Fruit fly (Drosophila melanogaster) whole organism, embryonic: ENCODE measurements around the gene CG42529.

Experiments
- Bteb2 ChIP-seq: fragments of 200-800 bp; sonication (Bioruptor generic); optimal IDR thresholded peaks from 2 replicates; lab custom pipeline; 2016; ENCODE audit warnings: missing biosample characterization, missing genetic modification characterization
- CG1024 ChIP-seq: fragments of 200-800 bp; sonication (Bioruptor generic); IDR thresholded peaks from 2 replicates; pipeline ENCODE4 v1.3.6; 2022; ENCODE audit warnings: missing biosample characterization, missing genetic modification characterization
- CG11093 ChIP-seq: fragments of 200-800 bp; sonication (Bioruptor generic); IDR thresholded peaks from 3 replicates; pipeline ENCODE4 v1.3.6; 2022; ENCODE audit warnings: missing biosample characterization, missing genetic modification characterization
- CG11398 ChIP-seq: fragments of 200-800 bp; sonication (Bioruptor generic); optimal IDR thresholded peaks from 2 replicates; lab custom pipeline; 2016; ENCODE audit warnings: missing biosample characterization, missing genetic modification characterization
- CG11723 ChIP-seq: fragments of 200-800 bp; sonication (Bioruptor generic); optimal IDR thresholded peaks from 2 replicates; lab custom pipeline; 2017; ENCODE audit warnings: missing biosample characterization, mild to moderate bottlenecking, missing genetic modification characterization
- CG13775 ChIP-seq: fragments of 200-800 bp; sonication (Bioruptor generic); optimal IDR thresholded peaks from 3 replicates; lab custom pipeline; 2017; ENCODE audit warnings: missing biosample characterization, mild to moderate bottlenecking, missing genetic modification characterization
- CG15073 ChIP-seq: fragments of 200-800 bp; sonication (Bioruptor generic); optimal IDR thresholded peaks from 2 replicates; lab custom pipeline; 2016; ENCODE audit warnings: missing biosample characterization, missing genetic modification characterization
- CG17385 ChIP-seq: fragments of 200-800 bp; sonication (Bioruptor generic); optimal IDR thresholded peaks from 3 replicates; lab custom pipeline; 2018; ENCODE audit warnings: missing biosample characterization, mild to moderate bottlenecking, missing genetic modification characterization
- CG31441 ChIP-seq: fragments of 200-800 bp; sonication (Bioruptor generic); IDR thresholded peaks from 2 replicates; pipeline ENCODE4 v1.3.6; 2022; ENCODE audit warnings: missing biosample characterization, missing genetic modification characterization
- CG3407 ChIP-seq: fragments of 200-800 bp; sonication (Bioruptor generic); optimal IDR thresholded peaks from 2 replicates; lab custom pipeline; 2018; ENCODE audit warnings: missing biosample characterization, mild to moderate bottlenecking, missing genetic modification characterization
- CG34224 ChIP-seq: fragments of 200-800 bp; sonication (Bioruptor generic); IDR thresholded peaks from 3 replicates; pipeline ENCODE4 v1.3.6; 2022; ENCODE audit warnings: missing biosample characterization, missing genetic modification characterization; ENCODE audit not compliant: partially characterized antibody
- CG3726 ChIP-seq: fragments of 200-800 bp; sonication (Bioruptor generic); IDR thresholded peaks from 3 replicates; pipeline ENCODE4, ENCODE4 v1.3.6; 2022; ENCODE audit warnings: missing biosample characterization, missing genetic modification characterization
- CG3995 ChIP-seq: fragments of 200-800 bp; sonication (Bioruptor generic); optimal IDR thresholded peaks from 3 replicates; lab custom pipeline; 2016; ENCODE audit warnings: missing biosample characterization, missing genetic modification characterization
- CG4424 ChIP-seq: fragments of 200-800 bp; sonication (Bioruptor generic); optimal IDR thresholded peaks from 3 replicates; lab custom pipeline; 2016; ENCODE audit warnings: missing biosample characterization, missing genetic modification characterization
- CG4707 ChIP-seq: fragments of 200-800 bp; sonication (Bioruptor generic); optimal IDR thresholded peaks from 2 replicates; lab custom pipeline; 2018; ENCODE audit warnings: missing biosample characterization, mild to moderate bottlenecking, missing genetic modification characterization, moderate library complexity
- CG4730 ChIP-seq: fragments of 200-800 bp; sonication (Bioruptor generic); IDR thresholded peaks from 2 replicates; pipeline ENCODE4 v1.3.6; 2022; ENCODE audit warnings: missing biosample characterization, missing genetic modification characterization
- CG4820 ChIP-seq: fragments of 200-800 bp; sonication (Bioruptor generic); optimal IDR thresholded peaks from 3 replicates; lab custom pipeline; 2016; ENCODE audit warnings: missing biosample characterization, missing genetic modification characterization
- CG9876 ChIP-seq: fragments of 200-800 bp; sonication (Bioruptor generic); optimal IDR thresholded peaks from 2 replicates; lab custom pipeline; 2016; ENCODE audit warnings: missing biosample characterization, missing genetic modification characterization
- Doc2 ChIP-seq: fragments of 200-800 bp; sonication (Bioruptor generic); IDR thresholded peaks from 2 replicates; pipeline ENCODE4 v1.3.6; 2022; ENCODE audit warnings: missing biosample characterization, missing genetic modification characterization
- Dref ChIP-seq: fragments of 200-800 bp; sonication (Bioruptor generic); IDR thresholded peaks from 2 replicates; pipeline ENCODE4 v1.3.6; 2022; ENCODE audit warnings: missing biosample characterization, missing genetic modification characterization
- Drgx ChIP-seq: fragments of 200-800 bp; sonication (Bioruptor generic); IDR thresholded peaks from 2 replicates; pipeline ENCODE4 v1.3.6; 2022; ENCODE audit warnings: missing biosample characterization, missing genetic modification characterization
- HLH54F ChIP-seq: fragments of 200-800 bp; sonication (Bioruptor generic); optimal IDR thresholded peaks from 3 replicates; lab custom pipeline; 2016; ENCODE audit warnings: missing biosample characterization, missing genetic modification characterization
- Hmx ChIP-seq: fragments of 200-800 bp; sonication (Bioruptor generic); optimal IDR thresholded peaks from 2 replicates; lab custom pipeline; 2016; ENCODE audit warnings: missing biosample characterization, missing genetic modification characterization
- Hsf ChIP-seq: fragments of 200-800 bp; sonication (Bioruptor generic); optimal IDR thresholded peaks from 3 replicates; lab custom pipeline; 2016; ENCODE audit warnings: missing biosample characterization, missing genetic modification characterization
- MTF-1 ChIP-seq: fragments of 200-800 bp; sonication (Bioruptor generic); optimal IDR thresholded peaks from 2 replicates; lab custom pipeline; 2018; ENCODE audit warnings: missing biosample characterization, mild to moderate bottlenecking, missing genetic modification characterization, borderline replicate concordance
- Taf1 ChIP-seq: fragments of 200-800 bp; sonication (Bioruptor generic); IDR thresholded peaks from 2 replicates; pipeline ENCODE4 v1.3.6; 2022; ENCODE audit warnings: missing biosample characterization, missing genetic modification characterization
- Vsx1 ChIP-seq: fragments of 200-800 bp; sonication (Bioruptor generic); optimal IDR thresholded peaks from 2 replicates; lab custom pipeline; 2017; ENCODE audit warnings: missing biosample characterization, mild to moderate bottlenecking, missing genetic modification characterization, missing genetic modification reagents
- Xbp1 ChIP-seq: fragments of 200-800 bp; sonication (Bioruptor generic); optimal IDR thresholded peaks from 3 replicates; lab custom pipeline; 2016; ENCODE audit warnings: missing biosample characterization, mild to moderate bottlenecking, missing genetic modification characterization
- ac ChIP-seq: fragments of 200-800 bp; sonication (Bioruptor generic); optimal IDR thresholded peaks from 3 replicates; lab custom pipeline; 2017; ENCODE audit warnings: missing biosample characterization, mild to moderate bottlenecking, missing genetic modification characterization
- ato ChIP-seq: fragments of 200-800 bp; sonication (Bioruptor generic); IDR thresholded peaks from 2 replicates; pipeline ENCODE4 v1.3.6; 2022; ENCODE audit warnings: missing biosample characterization, missing genetic modification characterization; ENCODE audit not compliant: partially characterized antibody
- bsh ChIP-seq, 2 experiments: fragments of 200-800 bp; sonication (Bioruptor generic); optimal IDR thresholded peaks; 2 replicates each; lab custom pipeline; 2017 to 2018; ENCODE audit warnings: mild to moderate bottlenecking in 2 of 2, missing biosample characterization in 2 of 2, missing genetic modification characterization in 2 of 2, moderate library complexity in 1 of 2
- btn ChIP-seq: fragments of 200-800 bp; sonication (Bioruptor generic); optimal IDR thresholded peaks from 2 replicates; lab custom pipeline; 2016; ENCODE audit warnings: missing biosample characterization, missing genetic modification characterization
- cas ChIP-seq: fragments of 200-800 bp; sonication (Bioruptor generic); IDR thresholded peaks from 2 replicates; pipeline ENCODE4 v1.3.6; 2022; ENCODE audit warnings: missing biosample characterization, missing genetic modification characterization
- caup ChIP-seq: fragments of 200-800 bp; sonication (Bioruptor generic); optimal IDR thresholded peaks from 3 replicates; lab custom pipeline; 2017; ENCODE audit warnings: missing biosample characterization, mild to moderate bottlenecking, missing genetic modification characterization, moderate library complexity; ENCODE audit not compliant: severe bottlenecking
- chm ChIP-seq: fragments of 200-800 bp; sonication (Bioruptor generic); IDR thresholded peaks from 2 replicates; pipeline ENCODE4 v1.3.6; 2022; ENCODE audit warnings: missing biosample characterization, missing genetic modification characterization
- chn ChIP-seq: fragments of 200-800 bp; sonication (Bioruptor generic); optimal IDR thresholded peaks from 2 replicates; lab custom pipeline; 2016; ENCODE audit warnings: missing biosample characterization, missing genetic modification characterization
- fru ChIP-seq: fragments of >200 bp; optimal IDR thresholded peaks from 2 replicates; lab custom pipeline; 2017
- grau ChIP-seq: fragments of 200-800 bp; optimal IDR thresholded peaks from 3 replicates; lab custom pipeline; 2019; ENCODE audit warnings: missing biosample characterization, mild to moderate bottlenecking, missing genetic modification characterization, moderate library complexity
- ham ChIP-seq: fragments of 200-800 bp; sonication (Bioruptor generic); IDR thresholded peaks from 2 replicates; pipeline ENCODE4 v1.3.6; 2022; ENCODE audit warnings: missing biosample characterization, missing genetic modification characterization
- hbn ChIP-seq: fragments of 200-800 bp; sonication (Bioruptor generic); IDR thresholded peaks from 2 replicates; pipeline ENCODE4 v1.3.6; 2022; ENCODE audit warnings: missing biosample characterization, missing genetic modification characterization; ENCODE audit not compliant: partially characterized antibody
- hth ChIP-seq: fragments of >200 bp; optimal IDR thresholded peaks from 2 replicates; lab custom pipeline; 2017; ENCODE audit warnings: inconsistent platforms
- kay ChIP-seq: fragments of 200-800 bp; sonication (Bioruptor generic); optimal IDR thresholded peaks from 2 replicates; lab custom pipeline; 2016; ENCODE audit warnings: missing biosample characterization, missing genetic modification characterization
- lola ChIP-seq, 3 experiments: fragments of >200 bp in 2 of 3; fragments of 200-800 bp in 1 of 3; sonication (Bioruptor generic) in 1 of 3; optimal IDR thresholded peaks; 2 replicates each; lab custom pipeline; 2017 to 2019; ENCODE audit warnings: missing biosample characterization in 3 of 3, missing genetic modification characterization in 3 of 3, mild to moderate bottlenecking in 1 of 3, moderate library complexity in 1 of 3
- luna ChIP-seq: fragments of 200-800 bp; sonication (Bioruptor generic); optimal IDR thresholded peaks from 2 replicates; lab custom pipeline; 2016; ENCODE audit warnings: missing biosample characterization, missing genetic modification characterization
- salm ChIP-seq: fragments of 200-800 bp; sonication (Bioruptor generic); optimal IDR thresholded peaks from 2 replicates; lab custom pipeline; 2018; ENCODE audit warnings: missing biosample characterization, mild to moderate bottlenecking, missing genetic modification characterization
- sd ChIP-seq: fragments of 200-800 bp; sonication (Bioruptor generic); optimal IDR thresholded peaks from 3 replicates; lab custom pipeline; 2018; ENCODE audit warnings: missing biosample characterization, mild to moderate bottlenecking, missing genetic modification characterization, moderate library complexity
- sna ChIP-seq: fragments of 200-800 bp; sonication (Bioruptor generic); IDR thresholded peaks from 2 replicates; pipeline ENCODE4 v1.3.6; 2022; ENCODE audit warnings: missing biosample characterization, missing genetic modification characterization; ENCODE audit not compliant: partially characterized antibody
- tap ChIP-seq: fragments of 200-800 bp; optimal IDR thresholded peaks from 3 replicates; lab custom pipeline; 2019; ENCODE audit warnings: missing biosample characterization, mild to moderate bottlenecking, missing genetic modification characterization, moderate library complexity
- tin ChIP-seq: fragments of 200-800 bp; sonication (Bioruptor generic); optimal IDR thresholded peaks from 3 replicates; lab custom pipeline; 2016; ENCODE audit warnings: missing biosample characterization, missing genetic modification characterization
- tup ChIP-seq: fragments of 200-800 bp; sonication (Bioruptor generic); optimal IDR thresholded peaks from 2 replicates; lab custom pipeline; 2016; ENCODE audit warnings: missing biosample characterization, mild to moderate bottlenecking, missing genetic modification characterization, moderate library complexity
- zen ChIP-seq: fragments of 200-800 bp; sonication (Bioruptor generic); optimal IDR thresholded peaks from 3 replicates; lab custom pipeline; 2018; ENCODE audit warnings: missing biosample characterization, mild to moderate bottlenecking, missing genetic modification characterization, moderate library complexity

The CG42529 gene

DNA sequence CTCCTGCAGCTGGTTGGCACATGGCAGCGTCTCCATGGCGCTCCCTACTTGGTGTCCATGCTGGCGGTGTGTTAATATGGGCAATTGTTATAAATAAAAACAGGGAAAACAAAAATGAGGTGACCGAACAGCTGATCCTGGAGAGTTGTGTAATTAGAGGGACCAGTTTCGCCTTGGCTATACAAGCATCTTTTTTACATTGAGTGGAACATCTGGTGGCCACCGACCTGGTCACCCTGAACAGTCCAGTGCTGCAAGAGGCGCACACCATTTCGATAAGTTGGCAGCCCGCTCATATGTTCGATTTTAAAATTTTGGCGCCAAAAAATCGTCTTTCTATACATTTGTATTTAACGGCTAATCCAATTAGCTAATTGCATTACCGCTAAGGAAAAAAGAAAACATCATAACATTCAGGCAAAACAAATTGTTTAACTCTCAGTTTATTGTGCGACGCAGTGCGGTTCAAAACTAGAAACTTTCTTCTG, 41.5 kb upstream of the CG42529 start, which contains the start of the genes CG8765 and Gbeta76C (continued):
- no peak for TF ChIP-seq ac (GFP tag; lab: Kevin White, UChicago)
- TF ChIP-seq Hmx, result no peak
- no peak for TF ChIP-seq hth (lab: Kevin White, UChicago)
- TF ChIP-seq CG11398 (GFP tag; lab: Kevin White, UChicago), result peak; percentile 20
- TF ChIP-seq tup (GFP tag; lab: Kevin White, UChicago), result no peak
- TF ChIP-seq CG13775, result no peak
- no peak for TF ChIP-seq Drgx (GFP tag; lab: Robert Waterston, UW)
- TF ChIP-seq caup (GFP tag; lab: Kevin White, UChicago), result peak; percentile 55
- no peak for TF ChIP-seq tap (tag; lab: Kevin White, UChicago)
- TF ChIP-seq chm (GFP tag; lab: Robert Waterston, UW), result 0 out of 2 replicates have a peak, but pooled peaks have one; percentile 41
- TF ChIP-seq Bteb2 (GFP tag; lab: Kevin White, UChicago), result peak; percentile 53
- peak; percentile 16 for TF ChIP-seq CG9876 (GFP tag; lab: Kevin White, UChicago)
- TF ChIP-seq lola (GFP tag; optimal IDR thresholded peaks at IDR 0.05; lab: Kevin White, UChicago), result no peak
- TF ChIP-seq tin (GFP tag; lab: Kevin White, UChicago), result peak; percentile 16
- TF ChIP-seq CG17385 (GFP tag; lab: Kevin White, UChicago), result no peak
- TF ChIP-seq Taf1, result no peak
- no peak for TF ChIP-seq CG4730 (GFP tag; lab: Robert Waterston, UW)
- TF ChIP-seq Vsx1, result no peak
- no peak for TF ChIP-seq ato (GFP tag; lab: Robert Waterston, UW)
- TF ChIP-seq HLH54F (GFP tag; lab: Kevin White, UChicago), result peak; percentile 42
- no peak for TF ChIP-seq CG4424 (GFP tag; lab: Kevin White, UChicago)
- no peak for TF ChIP-seq CG15073 (GFP tag; lab: Kevin White, UChicago)
- no peak for TF ChIP-seq ham (GFP tag; lab: Robert Waterston, UW)
- no peak for TF ChIP-seq sd (tag; lab: Kevin White, UChicago)
- TF ChIP-seq zen (tag; lab: Kevin White, UChicago), result peak; percentile 66
- TF ChIP-seq sna (GFP tag; lab: Robert Waterston, UW), result no peak
- TF ChIP-seq CG1024, result no peak
- TF ChIP-seq grau (tag; lab: Kevin White, UChicago), result no peak
- TF ChIP-seq CG3726 (GFP tag; lab: Robert Waterston, UW), result no peak
- TF ChIP-seq MTF-1 (GFP tag; lab: Kevin White, UChicago), result no peak
- TF ChIP-seq btn (GFP tag; lab: Kevin White, UChicago), result peak; percentile 7
- no peak for TF ChIP-seq fru (lab: Kevin White, UChicago)
- TF ChIP-seq bsh (GFP tag; optimal IDR thresholded peaks at IDR 0.05; lab: Kevin White, UChicago), result no peak
- TF ChIP-seq CG4820 (GFP tag; lab: Kevin White, UChicago), result peak; percentile 36
- peak; percentile 55 for TF ChIP-seq Xbp1 (GFP tag; lab: Kevin White, UChicago)
- no peak for TF ChIP-seq CG31441
- no peak for TF ChIP-seq hbn (GFP tag; lab: Robert Waterston, UW)
- peak; percentile 6 for TF ChIP-seq kay
- TF ChIP-seq CG11093 (GFP tag; lab: Robert Waterston, UW), result no peak
- TF ChIP-seq CG11723 (GFP tag; lab: Kevin White, UChicago), result no peak
- no peak for TF ChIP-seq luna (GFP tag; lab: Kevin White, UChicago)
- peak; percentile 32 for TF ChIP-seq chn (GFP tag; lab: Kevin White, UChicago)
- TF ChIP-seq CG4707 (GFP tag; lab: Kevin White, UChicago), result no peak
- peak; percentile 1 for TF ChIP-seq CG3995 (GFP tag; lab: Kevin White, UChicago)
- peak; percentile 63 for TF ChIP-seq Hsf (GFP tag; lab: Kevin White, UChicago)
- peak; percentile 61; the same call in 2 of the 3 replicates for TF ChIP-seq CG34224 (GFP tag; lab: Robert Waterston, UW)
- no peak for TF ChIP-seq CG3407 (GFP tag; lab: Kevin White, UChicago)
- no peak for TF ChIP-seq salm (tag; lab: Kevin White, UChicago)
- 0 out of 2 replicates have a peak, but pooled peaks have one; percentile 20 for TF ChIP-seq cas (GFP tag; lab: Robert Waterston, UW)
- peak; percentile 51 for TF ChIP-seq Dref (GFP tag; lab: Robert Waterston, UW)
- no peak for TF ChIP-seq Doc2 (GFP tag; lab: Robert Waterston, UW)
